Fruit fly (Drosophila melanogaster) whole organism, embryonic: ENCODE data around the gene Sec61alpha.
A peak's percentile ranks its signal among the peaks of the same experiment; 100 is the strongest.

Source experiments
- Bdp1 ChIP-seq: fragments of 200-800 bp; sonication (Bioruptor generic); optimal IDR thresholded peaks from 3 replicates; lab custom pipeline; 2016; ENCODE audit warnings: missing biosample characterization, missing genetic modification characterization
- CG10267 ChIP-seq: fragments of 200-800 bp; sonication (Bioruptor generic); optimal IDR thresholded peaks from 2 replicates; lab custom pipeline; 2018; ENCODE audit warnings: missing biosample characterization, mild to moderate bottlenecking, missing genetic modification characterization, moderate library complexity
- CG11456 ChIP-seq: fragments of 200-800 bp; sonication (Bioruptor generic); IDR thresholded peaks from 3 replicates; pipeline ENCODE4 v1.3.6; 2022; ENCODE audit warnings: missing biosample characterization, missing genetic modification characterization
- CG12769 ChIP-seq: fragments of 200-800 bp; sonication (Bioruptor generic); optimal IDR thresholded peaks from 2 replicates; lab custom pipeline; 2019; ENCODE audit warnings: missing biosample characterization, mild to moderate bottlenecking, missing genetic modification characterization, moderate library complexity
- CG13287 ChIP-seq: fragments of 200-800 bp; sonication (Bioruptor generic); IDR thresholded peaks from 2 replicates; pipeline ENCODE4 v1.3.6; 2022; ENCODE audit warnings: missing biosample characterization, missing genetic modification characterization; ENCODE audit not compliant: partially characterized antibody
- CG14710 ChIP-seq: fragments of 200-800 bp; sonication (Bioruptor generic); optimal IDR thresholded peaks from 3 replicates; lab custom pipeline; 2019; ENCODE audit warnings: missing biosample characterization, mild to moderate bottlenecking, missing genetic modification characterization, moderate library complexity
- CG1603 ChIP-seq: fragments of 200-800 bp; sonication (Bioruptor generic); optimal IDR thresholded peaks from 2 replicates; lab custom pipeline; 2019; ENCODE audit warnings: missing biosample characterization, mild to moderate bottlenecking, missing genetic modification characterization, moderate library complexity
- CG16813 ChIP-seq: fragments of 200-800 bp; sonication (Bioruptor generic); IDR thresholded peaks from 3 replicates; pipeline ENCODE4 v1.3.6; 2022; ENCODE audit warnings: missing biosample characterization, missing genetic modification characterization; ENCODE audit not compliant: partially characterized antibody
- CG17829 ChIP-seq: fragments of 200-800 bp; optimal IDR thresholded peaks from 2 replicates; lab custom pipeline; 2019; ENCODE audit warnings: missing biosample characterization, mild to moderate bottlenecking, missing genetic modification characterization, moderate library complexity
- CG18599 ChIP-seq: fragments of 200-800 bp; sonication (Bioruptor generic); optimal IDR thresholded peaks from 3 replicates; lab custom pipeline; 2017; ENCODE audit warnings: missing biosample characterization, missing genetic modification characterization, mild to moderate bottlenecking, moderate library complexity, missing genetic modification reagents
- CG2116 ChIP-seq: fragments of 200-800 bp; sonication (Bioruptor generic); optimal IDR thresholded peaks from 3 replicates; lab custom pipeline; 2018; ENCODE audit warnings: missing biosample characterization, mild to moderate bottlenecking, missing genetic modification characterization
- CG30020 ChIP-seq: fragments of 200-800 bp; optimal IDR thresholded peaks from 2 replicates; lab custom pipeline; 2019; ENCODE audit warnings: missing biosample characterization, mild to moderate bottlenecking, missing genetic modification characterization, moderate library complexity
- CG30431 ChIP-seq: fragments of 200-800 bp; sonication (Bioruptor generic); optimal IDR thresholded peaks from 2 replicates; lab custom pipeline; 2017; ENCODE audit warnings: missing biosample characterization, missing genetic modification characterization
- CG31441 ChIP-seq: fragments of 200-800 bp; sonication (Bioruptor generic); IDR thresholded peaks from 2 replicates; pipeline ENCODE4 v1.3.6; 2022; ENCODE audit warnings: missing biosample characterization, missing genetic modification characterization
- CG34376 ChIP-seq: fragments of 200-800 bp; sonication (Bioruptor generic); optimal IDR thresholded peaks from 2 replicates; lab custom pipeline; 2018; ENCODE audit warnings: missing biosample characterization, mild to moderate bottlenecking, missing genetic modification characterization
- CG6683 ChIP-seq: fragments of 200-800 bp; sonication (Bioruptor generic); optimal IDR thresholded peaks from 2 replicates; lab custom pipeline; 2017; ENCODE audit warnings: missing biosample characterization, mild to moderate bottlenecking, missing genetic modification characterization, missing genetic modification reagents
- CG9797 ChIP-seq: fragments of 200-800 bp; sonication (Bioruptor generic); optimal IDR thresholded peaks from 3 replicates; lab custom pipeline; 2018; ENCODE audit warnings: missing biosample characterization, mild to moderate bottlenecking, missing genetic modification characterization
- Dp ChIP-seq: fragments of 200-800 bp; sonication (Bioruptor generic); optimal IDR thresholded peaks from 2 replicates; lab custom pipeline; 2018; ENCODE audit warnings: missing biosample characterization, mild to moderate bottlenecking, missing genetic modification characterization, moderate library complexity
- Fer1 ChIP-seq: fragments of 200-800 bp; sonication (Bioruptor generic); optimal IDR thresholded peaks from 2 replicates; lab custom pipeline; 2017; ENCODE audit warnings: missing biosample characterization, mild to moderate bottlenecking, missing genetic modification characterization
- HLH4C ChIP-seq: fragments of 200-800 bp; sonication (Bioruptor generic); IDR thresholded peaks from 3 replicates; pipeline ENCODE4 v1.3.6; 2022; ENCODE audit warnings: missing biosample characterization, missing genetic modification characterization; ENCODE audit not compliant: partially characterized antibody
- MBD-R2 ChIP-seq: fragments of 200-800 bp; sonication (Bioruptor generic); IDR thresholded peaks from 2 replicates; pipeline ENCODE4 v1.3.6; 2022; ENCODE audit warnings: missing biosample characterization, missing genetic modification characterization
- Med ChIP-seq: fragments of 200-800 bp; sonication (Bioruptor generic); peaks from one replicate; lab custom pipeline; 2016; ENCODE audit warnings: missing biosample characterization, missing genetic modification characterization, mild to moderate bottlenecking, inconsistent platforms, moderate library complexity
- Nf-YA ChIP-seq: fragments of 200-800 bp; sonication (Bioruptor generic); IDR thresholded peaks from 2 replicates; pipeline ENCODE4 v1.3.6; 2022; ENCODE audit warnings: missing biosample characterization, missing genetic modification characterization
- Opbp ChIP-seq: fragments of 200-800 bp; sonication (Bioruptor generic); IDR thresholded peaks from 3 replicates; pipeline ENCODE4 v1.3.6; 2022; ENCODE audit warnings: missing biosample characterization, missing genetic modification characterization; ENCODE audit not compliant: partially characterized antibody
- Pdp1 ChIP-seq, 2 experiments: fragments of 200-800 bp; sonication (Bioruptor generic); optimal IDR thresholded peaks; 3 replicates each; lab custom pipeline; 2016; ENCODE audit warnings: missing biosample characterization in 2 of 2, missing genetic modification characterization in 2 of 2, mild to moderate bottlenecking in 1 of 2, moderate library complexity in 1 of 2
- Sox100B ChIP-seq: fragments of 200-800 bp; sonication (Bioruptor generic); optimal IDR thresholded peaks from 3 replicates; lab custom pipeline; 2018; ENCODE audit warnings: missing biosample characterization, mild to moderate bottlenecking, missing genetic modification characterization
- Vsx1 ChIP-seq: fragments of 200-800 bp; sonication (Bioruptor generic); optimal IDR thresholded peaks from 2 replicates; lab custom pipeline; 2017; ENCODE audit warnings: missing biosample characterization, mild to moderate bottlenecking, missing genetic modification characterization, missing genetic modification reagents
- ac ChIP-seq: fragments of 200-800 bp; sonication (Bioruptor generic); optimal IDR thresholded peaks from 3 replicates; lab custom pipeline; 2017; ENCODE audit warnings: missing biosample characterization, mild to moderate bottlenecking, missing genetic modification characterization
- chm ChIP-seq: fragments of 200-800 bp; sonication (Bioruptor generic); IDR thresholded peaks from 2 replicates; pipeline ENCODE4 v1.3.6; 2022; ENCODE audit warnings: missing biosample characterization, missing genetic modification characterization
- crp ChIP-seq, 2 experiments: fragments of 200-800 bp; sonication (Bioruptor generic); optimal IDR thresholded peaks; 2 replicates in 1 of 2; 3 replicates in 1 of 2; lab custom pipeline; 2017; ENCODE audit warnings: missing biosample characterization in 2 of 2, missing genetic modification characterization in 2 of 2, mild to moderate bottlenecking in 1 of 2, moderate library complexity in 1 of 2
- dan ChIP-seq: fragments of 200-800 bp; sonication (Bioruptor generic); IDR thresholded peaks from 2 replicates; pipeline ENCODE4 v1.3.6; 2022; ENCODE audit warnings: missing biosample characterization, missing genetic modification characterization
- dimm ChIP-seq: fragments of 200-800 bp; sonication (Bioruptor generic); IDR thresholded peaks from 2 replicates; pipeline ENCODE4 v1.3.6; 2022; ENCODE audit warnings: missing biosample characterization, missing genetic modification characterization
- emc ChIP-seq: fragments of 200-800 bp; sonication (Bioruptor generic); optimal IDR thresholded peaks from 2 replicates; lab custom pipeline; 2016; ENCODE audit warnings: missing biosample characterization, missing genetic modification characterization
- esg ChIP-seq: fragments of 200-800 bp; sonication (Bioruptor generic); conservative IDR thresholded peaks from 2 replicates; pipeline ENCODE4 v1.3.6; 2022; ENCODE audit warnings: missing biosample characterization, missing genetic modification characterization
- fu2 ChIP-seq: fragments of 200-800 bp; sonication (Bioruptor generic); optimal IDR thresholded peaks from 2 replicates; lab custom pipeline; 2016; ENCODE audit warnings: missing biosample characterization, missing genetic modification characterization
- gfzf ChIP-seq: fragments of 200-800 bp; sonication (Bioruptor generic); optimal IDR thresholded peaks from 2 replicates; lab custom pipeline; 2016; ENCODE audit warnings: missing biosample characterization, mild to moderate bottlenecking, missing genetic modification characterization, moderate library complexity
- gsb ChIP-seq: fragments of 200-800 bp; sonication (Bioruptor generic); IDR thresholded peaks from 2 replicates; pipeline ENCODE4 v1.3.6; 2022; ENCODE audit warnings: missing biosample characterization, missing genetic modification characterization
- hb ChIP-seq: fragments of 200-800 bp; sonication (Bioruptor generic); IDR thresholded peaks from 3 replicates; pipeline ENCODE4 v1.3.6; 2022; ENCODE audit warnings: missing biosample characterization, missing genetic modification characterization; ENCODE audit not compliant: partially characterized antibody
- nerfin-2 ChIP-seq: fragments of 200-800 bp; sonication (Bioruptor generic); IDR thresholded peaks from 2 replicates; pipeline ENCODE4 v1.3.6; 2022; ENCODE audit warnings: missing biosample characterization, missing genetic modification characterization; ENCODE audit not compliant: partially characterized antibody
- p53 ChIP-seq: fragments of 200-800 bp; sonication (Bioruptor generic); optimal IDR thresholded peaks from 2 replicates; lab custom pipeline; 2016; ENCODE audit warnings: missing biosample characterization, missing genetic modification characterization
- pum ChIP-seq: fragments of 200-800 bp; sonication (Bioruptor generic); optimal IDR thresholded peaks from 2 replicates; lab custom pipeline; 2016; ENCODE audit warnings: missing biosample characterization, missing genetic modification characterization
- rib ChIP-seq: fragments of 200-800 bp; sonication (Bioruptor generic); IDR thresholded peaks from 2 replicates; pipeline ENCODE4 v1.3.6; 2022; ENCODE audit warnings: missing biosample characterization, missing genetic modification characterization
- row ChIP-seq: fragments of 200-800 bp; sonication (Bioruptor generic); IDR thresholded peaks from 3 replicates; pipeline ENCODE4 v1.3.6; 2022; ENCODE audit warnings: missing biosample characterization, missing genetic modification characterization
- sna ChIP-seq: fragments of 200-800 bp; sonication (Bioruptor generic); IDR thresholded peaks from 2 replicates; pipeline ENCODE4 v1.3.6; 2022; ENCODE audit warnings: missing biosample characterization, missing genetic modification characterization; ENCODE audit not compliant: partially characterized antibody
- tio ChIP-seq: fragments of 200-800 bp; sonication (Bioruptor generic); optimal IDR thresholded peaks from 2 replicates; lab custom pipeline; 2017; ENCODE audit warnings: missing biosample characterization, missing genetic modification characterization, inconsistent platforms
- trem ChIP-seq: fragments of 200-800 bp; optimal IDR thresholded peaks from 3 replicates; lab custom pipeline; 2019; ENCODE audit warnings: missing biosample characterization, mild to moderate bottlenecking, missing genetic modification characterization, moderate library complexity
- unc-4 ChIP-seq: fragments of 200-800 bp; sonication (Bioruptor generic); IDR thresholded peaks from 2 replicates; pipeline ENCODE4 v1.3.6; 2022; ENCODE audit warnings: missing biosample characterization, missing genetic modification characterization; ENCODE audit not compliant: partially characterized antibody

The Sec61alpha gene

dm6 chr2L:6479226-6479906 is 1.0 kb downstream of the Sec61alpha start (continued):
- TF ChIP-seq Sox100B (GFP tag; lab: Kevin White, UChicago) (peak; percentile 36), emc (GFP tag; lab: Kevin White, UChicago) (peak; percentile 18), nerfin-2 (GFP tag; lab: Robert Waterston, UW) (no peak), row (peak; percentile 36; the same call in 2 of the 3 replicates), Vsx1 (peak; percentile 24), CG18599 (GFP tag; lab: Kevin White, UChicago) (peak; percentile 61), CG1603 (tag; lab: Kevin White, UChicago) (peak; percentile 25), esg (GFP tag; lab: Robert Waterston, UW) (no peak), chm (peak; percentile 61; the same call in 1 of the 2 replicates), fu2 (peak; percentile 24), tio (GFP tag; lab: Kevin White, UChicago) (no peak), CG11456 (peak; percentile 54; the same call in 1 of the 3 replicates), Bdp1 (GFP tag; lab: Kevin White, UChicago) (no peak), CG31441 (0 out of 2 replicates have a peak, but pooled peaks have one; percentile 19)
- TF ChIP-seq, all 482 proteins: peak for 174

- TF ChIP-seq Opbp (GFP tag; lab: Robert Waterston, UW) (peak; percentile 64; the same call in 2 of the 3 replicates), hb (peak; percentile 58; the same call in 1 of the 3 replicates), Med (peak; percentile 59), dan (GFP tag; lab: Robert Waterston, UW) (no peak), Fer1 (GFP tag; lab: Kevin White, UChicago) (peak; percentile 8), CG12769 (tag; lab: Kevin White, UChicago) (no peak), dimm (GFP tag; lab: Robert Waterston, UW) (no peak), CG9797 (peak; percentile 81), rib (no peak), CG30431 (no peak), Dp (GFP tag; lab: Kevin White, UChicago) (peak; percentile 89), crp (GFP tag; optimal IDR thresholded peaks at IDR 0.05; lab: Kevin White, UChicago) (peak in 1 of 2 experiments; percentile 3), CG14710 (tag; lab: Kevin White, UChicago) (peak; percentile 17), trem (peak; percentile 47), gfzf (GFP tag; lab: Kevin White, UChicago) (peak; percentile 89), CG16813 (GFP tag; lab: Robert Waterston, UW) (peak; percentile 27; the same call in 1 of the 3 replicates), CG13287 (GFP tag; lab: Robert Waterston, UW) (peak; percentile 66), MBD-R2 (GFP tag; lab: Robert Waterston, UW) (peak; percentile 69), Nf-YA (GFP tag; lab: Robert Waterston, UW) (no peak), unc-4 (GFP tag; lab: Robert Waterston, UW) (peak; percentile 52; the same call in 1 of the 2 replicates), CG34376 (GFP tag; lab: Kevin White, UChicago) (peak; percentile 1), CG2116 (GFP tag; lab: Kevin White, UChicago) (peak; percentile 39), sna (peak; percentile 52), Pdp1 (GFP tag; optimal IDR thresholded peaks at IDR 0.05; lab: Kevin White, UChicago) (peak in 1 of 2 experiments; percentile 20), pum (GFP tag; lab: Kevin White, UChicago) (no peak), CG10267 (peak; percentile 38), gsb (GFP tag; lab: Robert Waterston, UW) (no peak), CG17829 (peak; percentile 14), CG30020 (tag; lab: Kevin White, UChicago) (peak; percentile 7), CG31441 (no peak), CG6683 (no peak), ac (GFP tag; lab: Kevin White, UChicago) (no peak), p53 (GFP tag; lab: Kevin White, UChicago) (no peak), HLH4C (peak; percentile 66; the same call in 2 of the 3 replicates)
These were observed 3.6 kb downstream of the Sec61alpha start, which contains the start of gene CG9536 for dm6 chr2L:6476753-6477152. Gene CG9536 (minus strand): TSS chr2L:6476975.
